Worm (Caenorhabditis elegans): ENCODE results near the gene T07C4.3.
A peak's percentile ranks its signal among the peaks of the same experiment; 100 is the strongest.

The T07C4.3 gene

ce11 chrIII:10381473-10381872 lies 29.5 kb downstream of the T07C4.3 start, which contains the start of gene C38H2.2:
Gene C38H2.2, plus strand, starts transcription at chrIII:10381773.
- TF ChIP-seq C34B4.2 (tag; optimal IDR thresholded peaks at IDR 0.05) (no peak), egl-27 (tag; optimal IDR thresholded peaks at IDR 0.05) (no peak), ceh-90 (tag; optimal IDR thresholded peaks at IDR 0.05) (no peak), lin-35 (GFP tag; optimal IDR thresholded peaks at IDR 0.05) (no peak), unc-62 (GFP tag; optimal IDR thresholded peaks at IDR 0.05) (no peak), hpl-2 (GFP tag; optimal IDR thresholded peaks at IDR 0.05) (no peak), aly-2 (tag; optimal IDR thresholded peaks at IDR 0.05) (no peak), C16A3.4 (tag; optimal IDR thresholded peaks at IDR 0.05) (no peak), ztf-4 (tag; optimal IDR thresholded peaks at IDR 0.05) (no peak), lsy-2 (tag; optimal IDR thresholded peaks at IDR 0.05) (no peak), sup-37 (GFP tag; optimal IDR thresholded peaks at IDR 0.05) (no peak), nhr-76 (tag; optimal IDR thresholded peaks at IDR 0.05) (no peak), fkh-10 (GFP tag; optimal IDR thresholded peaks at IDR 0.05) (no peak)

DNA sequence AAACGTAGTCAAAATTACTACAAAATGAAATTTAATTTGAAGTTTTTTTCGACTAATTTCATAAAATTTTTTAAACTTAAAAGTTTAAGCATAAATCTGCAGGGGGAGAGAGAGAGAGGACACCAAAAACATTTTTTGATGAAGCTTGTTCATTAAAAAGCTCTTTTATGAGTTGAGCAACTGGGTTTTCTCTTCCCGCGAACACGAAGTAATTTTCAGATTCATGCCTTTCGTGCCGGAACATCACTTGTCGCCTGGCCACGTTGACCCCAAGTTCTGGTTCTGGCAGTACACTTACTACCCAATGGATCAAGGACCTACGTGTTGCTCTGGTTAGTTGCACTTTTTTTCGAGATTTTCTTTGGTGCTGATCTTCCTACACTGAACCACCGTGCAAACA lies 31.8 kb downstream of the T07C4.3 start:
- TF ChIP-seq efl-1 (optimal IDR thresholded peaks at IDR 0.05), result no peak
- peak in 1 of 2 experiments; percentile 15 for TF ChIP-seq efl-1 (GFP tag; optimal IDR thresholded peaks at IDR 0.05 in 1 of 2)
- TF ChIP-seq nhr-77 (tag; optimal IDR thresholded peaks at IDR 0.05), result no peak
- TF ChIP-seq unc-130 (tag; optimal IDR thresholded peaks at IDR 0.05), result no peak

DNA sequence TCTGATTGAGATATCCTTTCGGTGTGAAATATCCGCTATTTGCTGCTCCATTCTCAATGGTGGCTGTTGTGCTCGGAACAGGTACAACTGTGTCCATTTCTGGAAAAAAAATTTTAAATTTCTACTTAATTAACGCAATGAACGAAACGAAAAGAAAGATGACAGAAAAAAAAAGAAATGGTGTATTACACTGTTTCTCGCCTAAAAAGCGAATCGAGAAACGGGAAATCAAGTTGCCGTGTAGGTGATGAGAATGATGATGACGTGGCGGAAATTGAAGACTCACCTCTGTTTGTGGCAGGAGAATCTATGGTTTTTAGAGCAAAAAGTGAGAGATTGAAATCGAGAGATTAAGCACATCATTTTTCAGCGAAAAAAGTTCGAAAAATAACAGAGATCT lies 34.5 kb downstream of the T07C4.3 start, which contains the start of gene C38H2.3:
Gene C38H2.3, minus strand, starts transcription at position 101 of the 400 bp plus-strand sequence.
- TF ChIP-seq elt-3 (tag; optimal IDR thresholded peaks at IDR 0.05), result no peak
- no peak for TF ChIP-seq nhr-76 (tag; optimal IDR thresholded peaks at IDR 0.05)
- no peak for TF ChIP-seq F16B12.6 (tag; optimal IDR thresholded peaks at IDR 0.05)
- TF ChIP-seq egl-13 (tag; optimal IDR thresholded peaks at IDR 0.05), result no peak
- no peak for TF ChIP-seq nhr-28 (tag; optimal IDR thresholded peaks at IDR 0.05)
- no peak for TF ChIP-seq hlh-17 (GFP tag; optimal IDR thresholded peaks at IDR 0.05; ENCODE audit: borderline replicate concordance)
- TF ChIP-seq unc-98 (GFP tag; IDR thresholded peaks at IDR 0.05), result no peak
- no peak for TF ChIP-seq ceh-82 (tag; optimal IDR thresholded peaks at IDR 0.05)
- no peak for TF ChIP-seq fkh-8 (tag; optimal IDR thresholded peaks at IDR 0.05)
- no peak for TF ChIP-seq unc-86 (tag; optimal IDR thresholded peaks at IDR 0.05)
- no peak for TF ChIP-seq nhr-85 (tag)
- TF ChIP-seq nhr-237 (tag; optimal IDR thresholded peaks at IDR 0.05), result no peak
- no peak for TF ChIP-seq xbp-1 (tag; optimal IDR thresholded peaks at IDR 0.05)
- no peak for TF ChIP-seq zip-4 (GFP tag; optimal IDR thresholded peaks at IDR 0.05)
- no peak for TF ChIP-seq ztf-11 (tag; optimal IDR thresholded peaks at IDR 0.05)
- no peak for TF ChIP-seq tbx-2 (tag; optimal IDR thresholded peaks at IDR 0.05)
- TF ChIP-seq mep-1 (tag; optimal IDR thresholded peaks at IDR 0.05), result no peak
- no peak for TF ChIP-seq pax-3 (tag; optimal IDR thresholded peaks at IDR 0.05)
- no peak for TF ChIP-seq nhr-47 (tag; optimal IDR thresholded peaks at IDR 0.05)
- no peak for TF ChIP-seq egl-27 (tag; optimal IDR thresholded peaks at IDR 0.05)

- TF ChIP-seq hlh-17 (GFP tag; optimal IDR thresholded peaks at IDR 0.05; ENCODE audit: borderline replicate concordance), result no peak
- TF ChIP-seq nhr-47 (tag; optimal IDR thresholded peaks at IDR 0.05), result peak; percentile 37
- TF ChIP-seq ztf-11 (tag; optimal IDR thresholded peaks at IDR 0.05), result no peak
- peak; percentile 87 for TF ChIP-seq dsc-1 (tag; optimal IDR thresholded peaks at IDR 0.05)
- TF ChIP-seq egl-13 (tag; optimal IDR thresholded peaks at IDR 0.05), result peak; percentile 72
Observed at ce11 chrIII:10389608-10390007, 37.7 kb downstream of the T07C4.3 start.

- TF ChIP-seq fkh-8 (tag; optimal IDR thresholded peaks at IDR 0.05) (no peak), nhr-84 (tag; optimal IDR thresholded peaks at IDR 0.05) (no peak), nhr-90 (tag; optimal IDR thresholded peaks at IDR 0.05; ENCODE audit: poor library complexity) (no peak), lir-3 (tag; optimal IDR thresholded peaks at IDR 0.05; ENCODE audit: poor library complexity) (no peak), ama-1 (optimal IDR thresholded peaks at IDR 0.05) (no peak), nhr-19 (GFP tag; conservative IDR thresholded peaks at IDR 0.05) (no peak), dsc-1 (tag; optimal IDR thresholded peaks at IDR 0.05) (no peak), C34B4.2 (tag; optimal IDR thresholded peaks at IDR 0.05) (no peak), hlh-17 (GFP tag; optimal IDR thresholded peaks at IDR 0.05; ENCODE audit: borderline replicate concordance) (no peak)
Observed at ce11 chrIII:10391628-10392027, 39.7 kb downstream of the T07C4.3 start, which contains the start of gene M03C11.9. Gene M03C11.9, minus strand, starts transcription at chrIII:10391728.
